Worm (Caenorhabditis elegans) whole organism, young adult: ENCODE results near the gene T24D5.3.
"Not testable (repeated sequence)": the region's sequence is repeated elsewhere in the genome, so short reads cannot be mapped to it uniquely, and the experiment has no call there.

Source experiments
- B0019.2 ChIP-seq: fragments of 200-800 bp; sonication (Bioruptor generic); conservative IDR thresholded peaks from 2 replicates; pipeline ENCODE4 v1.3.6; 2022; ENCODE audit warnings: missing genetic modification reagents, missing genetic modification characterization, missing compliant biosample characterization
- F39B2.1 ChIP-seq: fragments of 200-800 bp; sonication (Bioruptor generic); IDR thresholded peaks from 2 replicates; pipeline ENCODE4 v1.3.6; 2022; ENCODE audit warnings: missing genetic modification reagents, missing genetic modification characterization, missing compliant biosample characterization
- F52B5.7 ChIP-seq: sonication (generic microtip); optimal IDR thresholded peaks from 2 replicates; lab custom pipeline; 2016; ENCODE audit warnings: mild to moderate bottlenecking, missing genetic modification characterization, missing compliant biosample characterization
- F55B11.4 ChIP-seq: sonication (generic microtip); optimal IDR thresholded peaks from 2 replicates; lab custom pipeline; 2016; ENCODE audit warnings: missing compliant biosample characterization, missing genetic modification characterization, borderline replicate concordance; ENCODE audit not compliant: insufficient read depth
- K11D2.4 ChIP-seq: fragments of 200-800 bp; sonication (Bioruptor generic); IDR thresholded peaks from 2 replicates; pipeline ENCODE4 v1.3.6; 2022; ENCODE audit warnings: missing genetic modification reagents, missing genetic modification characterization, missing compliant biosample characterization
- Y53G8AR.9 ChIP-seq: fragments of 200-800 bp; sonication (Bioruptor generic); conservative IDR thresholded peaks from 2 replicates; pipeline ENCODE4 v1.3.6; 2022; ENCODE audit warnings: missing genetic modification reagents, missing genetic modification characterization, missing compliant biosample characterization
- akir-1 ChIP-seq: fragments of 200-800 bp; sonication (Bioruptor generic); optimal IDR thresholded peaks from 2 replicates; lab custom pipeline; 2018; ENCODE audit warnings: mild to moderate bottlenecking, missing genetic modification characterization, moderate library complexity, missing compliant biosample characterization
- ama-1 ChIP-seq, 3 experiments: fragments of 150-350 bp in 1 of 3; sonication (generic microtip) in 2 of 3; optimal IDR thresholded peaks; 2 replicates each; lab custom pipeline; 2014 to 2018; ENCODE audit warnings: missing biosample characterization in 2 of 3, missing genetic modification characterization in 2 of 3, missing genetic modification reagents in 2 of 3
- attf-6 ChIP-seq: fragments of 200-800 bp; sonication (Bioruptor generic); IDR thresholded peaks from 2 replicates; pipeline ENCODE4 v1.3.6; 2022; ENCODE audit warnings: missing genetic modification reagents, missing genetic modification characterization, missing compliant biosample characterization
- bed-1 ChIP-seq: fragments of 200-800 bp; sonication (Bioruptor generic); IDR thresholded peaks from 2 replicates; pipeline ENCODE4 v1.3.6; 2022; ENCODE audit warnings: missing genetic modification reagents, missing genetic modification characterization, missing compliant biosample characterization
- ceh-58 ChIP-seq: fragments of 200-800 bp; sonication (Bioruptor generic); IDR thresholded peaks from 2 replicates; pipeline ENCODE4 v1.3.6; 2022; ENCODE audit warnings: missing genetic modification characterization, missing compliant biosample characterization
- efl-1 ChIP-seq: fragments of 150-350 bp; optimal IDR thresholded peaks from 2 replicates; lab custom pipeline; 2014; ENCODE audit warnings: missing biosample characterization, missing genetic modification reagents, missing genetic modification characterization
- hsf-1 ChIP-seq: fragments of 200-800 bp; sonication (Bioruptor generic); IDR thresholded peaks from 2 replicates; pipeline ENCODE4 v1.3.6; 2022; ENCODE audit warnings: missing genetic modification reagents, missing genetic modification characterization, missing compliant biosample characterization
- lsy-27 ChIP-seq: sonication (generic microtip); optimal IDR thresholded peaks from 2 replicates; lab custom pipeline; 2017; ENCODE audit warnings: missing genetic modification characterization, mild to moderate bottlenecking, missing compliant biosample characterization, antibody characterized with exemption, missing genotype, borderline replicate concordance; ENCODE audit not compliant: insufficient read depth
- madf-3 ChIP-seq: fragments of 200-800 bp; sonication (Bioruptor generic); IDR thresholded peaks from 2 replicates; pipeline ENCODE4 v1.3.6; 2022; ENCODE audit warnings: missing genetic modification reagents, missing genetic modification characterization, missing compliant biosample characterization
- mcd-1 ChIP-seq: fragments of 200-800 bp; sonication (Bioruptor generic); IDR thresholded peaks from 2 replicates; pipeline ENCODE4 v1.3.6; 2022; ENCODE audit warnings: missing genetic modification reagents, missing genetic modification characterization, missing compliant biosample characterization
- mel-28 ChIP-seq: sonication (generic microtip); optimal IDR thresholded peaks from 2 replicates; lab custom pipeline; 2016; ENCODE audit warnings: borderline replicate concordance, mild to moderate bottlenecking, missing genetic modification characterization, missing compliant biosample characterization
- mxl-1 ChIP-seq: sonication (generic microtip); optimal IDR thresholded peaks from 2 replicates; lab custom pipeline; 2016; ENCODE audit warnings: missing genetic modification characterization, missing compliant biosample characterization
- pha-4 ChIP-seq: fragments of 150-350 bp; sonication (generic microtip); optimal IDR thresholded peaks from 2 replicates; lab custom pipeline; 2014; ENCODE audit warnings: missing biosample characterization, missing genetic modification reagents, missing genetic modification characterization
- rec-8 ChIP-seq, 2 experiments: sonication (generic microtip); optimal IDR thresholded peaks; 2 replicates each; lab custom pipeline; 2016; ENCODE audit warnings: mild to moderate bottlenecking in 2 of 2, missing genetic modification characterization in 2 of 2, missing genetic modification reagents in 2 of 2, missing genotype in 2 of 2, missing biosample characterization in 1 of 2, missing compliant biosample characterization in 1 of 2, moderate library complexity in 1 of 2
- rpc-1 ChIP-seq, 2 experiments: fragments of 150-350 bp in 1 of 2; sonication (generic microtip) in 1 of 2; optimal IDR thresholded peaks; 2 replicates each; lab custom pipeline; 2014 to 2018; ENCODE audit warnings: missing biosample characterization in 1 of 2, missing genetic modification characterization in 1 of 2, missing genetic modification reagents in 1 of 2, missing genotype in 1 of 2
- sea-2 ChIP-seq: fragments of 200-800 bp; sonication (Bioruptor generic); IDR thresholded peaks from 2 replicates; pipeline ENCODE4 v1.3.6; 2022; ENCODE audit warnings: missing genetic modification characterization, missing compliant biosample characterization
- snpc-1.3 ChIP-seq: sonication (generic microtip); optimal IDR thresholded peaks from 2 replicates; lab custom pipeline; 2017; ENCODE audit warnings: missing genetic modification characterization, mild to moderate bottlenecking, missing compliant biosample characterization, antibody characterized with exemption, moderate library complexity, missing genotype, missing genetic modification reagents; ENCODE audit not compliant: insufficient read depth
- snpc-3.4 ChIP-seq: sonication (generic microtip); optimal IDR thresholded peaks from 2 replicates; lab custom pipeline; 2017; ENCODE audit warnings: missing genetic modification characterization, mild to moderate bottlenecking, missing compliant biosample characterization, antibody characterized with exemption, moderate library complexity, missing genotype, missing genetic modification reagents
- somi-1 ChIP-seq: fragments of 200-800 bp; sonication (Bioruptor generic); optimal IDR thresholded peaks from 2 replicates; lab custom pipeline; 2018; ENCODE audit warnings: mild to moderate bottlenecking, missing genetic modification characterization, missing compliant biosample characterization
- unc-130 ChIP-seq: sonication (generic microtip); optimal IDR thresholded peaks from 2 replicates; lab custom pipeline; 2016; ENCODE audit warnings: missing genetic modification reagents, missing genetic modification characterization, missing compliant biosample characterization
- zfh-2 ChIP-seq: fragments of 200-800 bp; sonication (Bioruptor generic); conservative IDR thresholded peaks from 2 replicates; pipeline ENCODE4 v1.3.6; 2022; ENCODE audit warnings: missing genetic modification reagents, missing genetic modification characterization, missing compliant biosample characterization
- ztf-25 ChIP-seq: fragments of 200-800 bp; sonication (Bioruptor generic); IDR thresholded peaks from 2 replicates; pipeline ENCODE4 v1.3.6; 2022; ENCODE audit warnings: missing genetic modification reagents, missing genetic modification characterization, missing compliant biosample characterization

T24D5.3 gene

DNA sequence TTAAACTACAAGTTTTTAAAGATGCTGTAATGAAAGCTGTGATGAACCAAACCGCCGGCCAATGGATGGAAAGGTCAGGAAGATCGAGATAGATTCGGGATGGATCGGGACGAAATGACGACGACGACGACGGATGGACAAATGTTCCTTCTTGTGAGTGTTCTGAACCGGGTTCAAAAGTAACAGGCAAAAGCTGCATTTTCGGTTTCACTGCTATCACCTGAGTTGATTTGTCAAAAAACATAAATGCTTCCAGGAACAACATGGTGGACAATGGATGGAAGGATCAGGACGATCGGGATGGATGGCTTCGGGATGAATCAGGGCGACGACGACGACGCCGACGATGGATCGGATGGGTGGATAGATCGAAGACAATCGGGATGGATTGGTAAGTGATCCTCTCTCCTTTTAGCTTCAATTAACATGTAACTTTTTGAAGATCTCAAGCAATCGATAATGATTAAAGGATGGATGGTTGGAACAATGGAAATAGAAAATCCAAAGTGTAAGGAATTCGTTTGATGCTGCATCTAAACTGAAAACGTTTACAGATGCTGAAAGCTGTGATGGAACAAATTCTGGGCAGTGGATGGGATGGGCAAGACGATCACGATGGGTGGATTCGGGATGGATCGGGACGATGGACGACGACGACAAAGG lies 23.6 kb downstream of the T24D5.3 start, which contains the start of the genes T24D5.6 and R09A8.9:
Gene T24D5.6, plus strand, starts transcription at position 301 of the 663 bp plus-strand sequence.
Gene R09A8.9, plus strand, starts transcription at position 613 of the 663 bp plus-strand sequence.
- TF ChIP-seq pha-4 (tag; lab: Kevin White, UChicago) = no peak
- TF ChIP-seq akir-1 (GFP tag; lab: Kevin White, UChicago) = no peak
- no peak for TF ChIP-seq mxl-1 (tag; lab: Kevin White, UChicago)
- TF ChIP-seq unc-130 (GFP tag; lab: Kevin White, UChicago) = no peak
- no peak for TF ChIP-seq rpc-1 (optimal IDR thresholded peaks at IDR 0.05; lab: Kevin White, UChicago)
- no peak for TF ChIP-seq rpc-1 (tag; optimal IDR thresholded peaks at IDR 0.05; lab: Kevin White, UChicago)
- no peak for TF ChIP-seq rec-8 (tag; optimal IDR thresholded peaks at IDR 0.05; lab: Kevin White, UChicago)
- no peak for TF ChIP-seq lsy-27 (tag; lab: Kevin White, UChicago)
- TF ChIP-seq snpc-1.3 (tag; lab: Kevin White, UChicago) = no peak
- TF ChIP-seq K11D2.4 = no peak
- TF ChIP-seq sea-2 = no peak
- TF ChIP-seq mel-28 = no peak
- no peak for TF ChIP-seq ama-1 (optimal IDR thresholded peaks at IDR 0.05; lab: Kevin White, UChicago)
- TF ChIP-seq ama-1 (GFP tag; optimal IDR thresholded peaks at IDR 0.05; lab: Kevin White, UChicago) = no peak
- no peak for TF ChIP-seq snpc-3.4 (tag; lab: Kevin White, UChicago)

ce11 chrX:12607578-12607977 lies 27.7 kb downstream of the T24D5.3 start:
- 0 out of 2 replicates have a peak, but pooled peaks have one; percentile 15 for TF ChIP-seq zfh-2 (GFP tag; lab: Robert Waterston, UW)
- TF ChIP-seq, all 124 proteins: peak for 1; not testable (repeated sequence) for 123

DNA sequence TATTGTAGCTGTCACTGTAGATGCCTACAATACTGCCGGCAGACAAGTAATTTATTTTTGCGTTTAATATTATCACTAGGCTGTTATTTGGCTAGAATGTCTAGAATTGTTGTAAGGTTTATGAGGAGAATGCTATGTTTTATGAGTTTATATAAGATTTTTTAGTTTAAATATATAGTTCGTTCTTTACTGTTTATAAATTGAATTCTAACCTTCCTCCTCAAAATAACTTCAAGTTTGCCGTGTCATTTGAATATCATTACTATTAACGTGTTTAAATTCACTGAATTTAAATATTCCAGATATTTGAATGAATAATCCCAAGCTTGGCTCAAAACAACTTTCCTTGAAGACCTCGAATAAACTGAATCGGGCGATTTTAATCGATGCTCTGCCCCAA lies 33.6 kb downstream of the T24D5.3 start, which contains the start of gene R09A8.1:
Gene R09A8.1, plus strand, starts transcription at position 301 of the 400 bp plus-strand sequence.
- not testable (repeated sequence) for TF ChIP-seq snpc-1.3 (tag; lab: Kevin White, UChicago); somi-1 (GFP tag; lab: Kevin White, UChicago); F55B11.4 (tag; lab: Kevin White, UChicago)

- 0 out of 2 replicates have a peak, but pooled peaks have one; percentile 24 for TF ChIP-seq mcd-1 (GFP tag; lab: Robert Waterston, UW)
- no peak for TF ChIP-seq mxl-1 (tag; lab: Kevin White, UChicago)
- TF ChIP-seq akir-1 (GFP tag; lab: Kevin White, UChicago) = no peak
- TF ChIP-seq hsf-1 (GFP tag; lab: Robert Waterston, UW) = 0 out of 2 replicates have a peak, but pooled peaks have one; percentile 47
- TF ChIP-seq ztf-25 (GFP tag; lab: Robert Waterston, UW) = 0 out of 2 replicates have a peak, but pooled peaks have one; percentile 28
- 0 out of 2 replicates have a peak, but pooled peaks have one; percentile 63 for TF ChIP-seq madf-3 (GFP tag; lab: Robert Waterston, UW)
- no peak for TF ChIP-seq F39B2.1 (GFP tag; lab: Robert Waterston, UW)
Observed at ce11 chrX:12618447-12618846, 38.6 kb downstream of the T24D5.3 start.

ce11 chrX:12619165-12619564 lies 39.3 kb downstream of the T24D5.3 start, which contains the start of gene R09A8.2:
TSS of gene R09A8.2 (plus strand) at chrX:12619465.
- TF ChIP-seq B0019.2 (no peak), ceh-58 (no peak), Y53G8AR.9 (GFP tag; lab: Robert Waterston, UW) (no peak), efl-1 (GFP tag; lab: Kevin White, UChicago) (no peak), F52B5.7 (tag; lab: Kevin White, UChicago) (no peak), attf-6 (no peak), bed-1 (GFP tag; lab: Robert Waterston, UW) (no peak)
